Worm (Caenorhabditis elegans) whole organism, L4 larva: ENCODE data around the gene gid-7.

Experiments
- F44E2.7 ChIP-seq: fragments of 200-800 bp; sonication (Bioruptor generic); IDR thresholded peaks from 2 replicates; pipeline ENCODE4 v2.1.2; 2022; ENCODE audit warnings: missing genetic modification characterization, missing compliant biosample characterization
- Y48G9A.11 ChIP-seq: fragments of 200-800 bp; sonication (Bioruptor generic); IDR thresholded peaks from 2 replicates; pipeline ENCODE4 v1.3.6; 2022; ENCODE audit warnings: missing genetic modification reagents, missing genetic modification characterization, missing compliant biosample characterization
- Y75B8A.6 ChIP-seq: fragments of 200-800 bp; sonication (Bioruptor generic); IDR thresholded peaks from 2 replicates; pipeline ENCODE4 v1.3.6; 2022; ENCODE audit warnings: missing genetic modification reagents, missing genetic modification characterization, missing compliant biosample characterization
- aha-1 ChIP-seq: fragments of 150-350 bp; peaks from one replicate; lab custom pipeline; 2014; ENCODE audit warnings: missing biosample characterization, missing genetic modification characterization
- aly-2 ChIP-seq: sonication (generic microtip); optimal IDR thresholded peaks from 2 replicates; lab custom pipeline; 2018; ENCODE audit warnings: missing biosample characterization, missing genetic modification characterization
- attf-4 ChIP-seq: sonication (generic microtip); optimal IDR thresholded peaks from 3 replicates; lab custom pipeline; 2017; ENCODE audit warnings: missing biosample characterization, missing genetic modification characterization
- ceh-32 ChIP-seq: sonication (generic microtip); optimal IDR thresholded peaks from 2 replicates; lab custom pipeline; 2016; ENCODE audit warnings: mild to moderate bottlenecking, missing genetic modification characterization, missing compliant biosample characterization; ENCODE audit not compliant: poor library complexity
- ceh-44 ChIP-seq: fragments of 200-800 bp; sonication (Bioruptor generic); IDR thresholded peaks from 2 replicates; pipeline ENCODE4 v1.3.6; 2022; ENCODE audit warnings: missing genetic modification reagents, missing genetic modification characterization, missing compliant biosample characterization
- ceh-62 ChIP-seq: sonication (generic microtip); optimal IDR thresholded peaks from 2 replicates; lab custom pipeline; 2017; ENCODE audit warnings: missing biosample characterization, missing genetic modification characterization
- daf-16 ChIP-seq, 3 experiments: sonication (generic microtip); optimal IDR thresholded peaks; 2 replicates each; lab custom pipeline; 2016 to 2017; ENCODE audit warnings: missing genetic modification characterization in 3 of 3, missing genetic modification reagents in 3 of 3, mild to moderate bottlenecking in 2 of 3, missing compliant biosample characterization in 2 of 3, missing biosample characterization in 1 of 3, moderate library complexity in 1 of 3
- dmd-6 ChIP-seq: fragments of 200-800 bp; sonication (Bioruptor generic); IDR thresholded peaks from 2 replicates; pipeline ENCODE4 v1.3.6; 2022; ENCODE audit warnings: missing genetic modification reagents, missing genetic modification characterization, missing compliant biosample characterization
- dpl-1 ChIP-seq: fragments of 150-350 bp; optimal IDR thresholded peaks from 2 replicates; lab custom pipeline; 2014; ENCODE audit warnings: missing biosample characterization, missing genetic modification reagents, missing genetic modification characterization
- dve-1 ChIP-seq: sonication (generic microtip); optimal IDR thresholded peaks from 2 replicates; lab custom pipeline; 2017; ENCODE audit warnings: antibody characterized with exemption, mild to moderate bottlenecking, missing genetic modification characterization, missing compliant biosample characterization; ENCODE audit not compliant: insufficient read depth
- fkh-10 ChIP-seq: fragments of 150-350 bp; optimal IDR thresholded peaks from 2 replicates; lab custom pipeline; 2014; ENCODE audit warnings: missing biosample characterization, missing genetic modification reagents, missing genetic modification characterization
- hif-1 ChIP-seq, 2 experiments: sonication (generic microtip); optimal IDR thresholded peaks; 2 replicates each; lab custom pipeline; 2016 to 2017; ENCODE audit warnings: missing compliant biosample characterization in 2 of 2, missing genetic modification characterization in 2 of 2, missing genetic modification reagents in 2 of 2, missing genotype in 2 of 2, mild to moderate bottlenecking in 1 of 2
- hlh-11 ChIP-seq: fragments of 200-800 bp; sonication (Bioruptor generic); optimal IDR thresholded peaks from 2 replicates; lab custom pipeline; 2018; ENCODE audit warnings: mild to moderate bottlenecking, missing genetic modification characterization, missing compliant biosample characterization
- hlh-30 ChIP-seq: sonication (generic microtip); optimal IDR thresholded peaks from 2 replicates; lab custom pipeline; 2017; ENCODE audit warnings: antibody characterized with exemption, mild to moderate bottlenecking, missing genetic modification characterization, missing compliant biosample characterization; ENCODE audit not compliant: insufficient read depth
- lin-1 ChIP-seq: fragments of 200-800 bp; sonication (Bioruptor generic); IDR thresholded peaks from 2 replicates; pipeline ENCODE4 v1.3.6; 2022; ENCODE audit warnings: missing genetic modification reagents, missing genetic modification characterization, missing compliant biosample characterization
- lin-13 ChIP-seq: fragments of 150-350 bp; optimal IDR thresholded peaks from 2 replicates; lab custom pipeline; 2014; ENCODE audit warnings: missing biosample characterization, missing genetic modification reagents, missing genetic modification characterization
- lin-38 ChIP-seq: fragments of 200-800 bp; sonication (Bioruptor generic); IDR thresholded peaks from 2 replicates; pipeline ENCODE4 v1.3.6; 2022; ENCODE audit warnings: missing genetic modification reagents, missing genetic modification characterization, missing compliant biosample characterization
- lin-39 ChIP-seq: fragments of 150-350 bp; optimal IDR thresholded peaks from 2 replicates; lab custom pipeline; 2014; ENCODE audit warnings: missing biosample characterization, missing genetic modification reagents, missing genetic modification characterization
- madf-5 ChIP-seq, 2 experiments: fragments of 200-800 bp; sonication (Bioruptor generic); IDR thresholded peaks; 2 replicates each; pipeline ENCODE4 v1.3.6; 2022; ENCODE audit warnings: missing compliant biosample characterization in 2 of 2, missing genetic modification characterization in 2 of 2
- mxl-2 ChIP-seq: fragments of 200-800 bp; sonication (Bioruptor generic); conservative IDR thresholded peaks from 2 replicates; pipeline ENCODE4 v1.3.6; 2022; ENCODE audit warnings: missing genetic modification reagents, missing genetic modification characterization, missing compliant biosample characterization
- mxl-3 ChIP-seq: fragments of 200-800 bp; sonication (Bioruptor generic); optimal IDR thresholded peaks from 2 replicates; lab custom pipeline; 2018; ENCODE audit warnings: mild to moderate bottlenecking, missing genetic modification characterization, missing compliant biosample characterization
- nhr-11 ChIP-seq: fragments of 150-350 bp; optimal IDR thresholded peaks from 2 replicates; lab custom pipeline; 2014; ENCODE audit warnings: missing biosample characterization, missing genetic modification characterization
- nhr-111 ChIP-seq: fragments of 200-800 bp; sonication (Bioruptor generic); optimal IDR thresholded peaks from 2 replicates; lab custom pipeline; 2018; ENCODE audit warnings: mild to moderate bottlenecking, missing genetic modification characterization, missing compliant biosample characterization
- nhr-25 ChIP-seq: sonication (generic microtip); optimal IDR thresholded peaks from 2 replicates; lab custom pipeline; 2017; ENCODE audit warnings: missing genetic modification characterization, mild to moderate bottlenecking, missing compliant biosample characterization, antibody characterized with exemption, moderate library complexity, borderline replicate concordance; ENCODE audit not compliant: insufficient read depth
- nhr-48 ChIP-seq: sonication (generic microtip); optimal IDR thresholded peaks from 2 replicates; lab custom pipeline; 2016; ENCODE audit warnings: mild to moderate bottlenecking, missing genetic modification characterization, missing compliant biosample characterization
- php-3 ChIP-seq: fragments of 200-800 bp; sonication (Bioruptor generic); IDR thresholded peaks from 2 replicates; pipeline ENCODE4 v1.3.6; 2022; ENCODE audit warnings: missing genetic modification reagents, missing genetic modification characterization, missing compliant biosample characterization
- pqm-1 ChIP-seq: sonication (generic microtip); optimal IDR thresholded peaks from 2 replicates; lab custom pipeline; 2017; ENCODE audit warnings: missing biosample characterization, missing genetic modification characterization
- saeg-2 ChIP-seq: fragments of 200-800 bp; sonication (Bioruptor generic); IDR thresholded peaks from 2 replicates; pipeline ENCODE4 v1.3.6; 2022; ENCODE audit warnings: missing genetic modification reagents, missing genetic modification characterization, missing compliant biosample characterization
- set-16 ChIP-seq: fragments of 200-800 bp; sonication (Bioruptor generic); IDR thresholded peaks from 2 replicates; pipeline ENCODE4 v1.3.6; 2022; ENCODE audit warnings: missing genetic modification reagents, missing genetic modification characterization, missing compliant biosample characterization
- spr-3 ChIP-seq: fragments of 200-800 bp; sonication (Bioruptor generic); optimal IDR thresholded peaks from 2 replicates; lab custom pipeline; 2018; ENCODE audit warnings: mild to moderate bottlenecking, missing genetic modification characterization, missing compliant biosample characterization
- tag-97 ChIP-seq: fragments of 200-800 bp; sonication (Bioruptor generic); IDR thresholded peaks from 2 replicates; pipeline ENCODE4 v1.3.6; 2022; ENCODE audit warnings: missing genetic modification characterization, missing compliant biosample characterization
- tra-1 ChIP-seq: fragments of 200-800 bp; sonication (Bioruptor generic); IDR thresholded peaks from 2 replicates; pipeline ENCODE4 v1.3.6; 2022; ENCODE audit warnings: missing genetic modification reagents, missing genetic modification characterization, missing compliant biosample characterization
- unc-130 ChIP-seq: sonication (generic microtip); optimal IDR thresholded peaks from 2 replicates; lab custom pipeline; 2016; ENCODE audit warnings: missing genetic modification reagents, missing genetic modification characterization, missing compliant biosample characterization
- zag-1 ChIP-seq: fragments of 150-350 bp; optimal IDR thresholded peaks from 2 replicates; lab custom pipeline; 2014; ENCODE audit warnings: missing biosample characterization, missing genetic modification characterization
- zfp-3 ChIP-seq: fragments of 200-800 bp; sonication (Bioruptor generic); conservative IDR thresholded peaks from 2 replicates; pipeline ENCODE4 v1.3.6; 2022; ENCODE audit warnings: missing genetic modification reagents, missing genetic modification characterization, missing compliant biosample characterization
- zip-11 ChIP-seq: fragments of 200-800 bp; sonication (Bioruptor generic); IDR thresholded peaks from 2 replicates; pipeline ENCODE4 v1.3.6; 2022; ENCODE audit warnings: missing genetic modification characterization, missing compliant biosample characterization

Gene gid-7

DNA sequence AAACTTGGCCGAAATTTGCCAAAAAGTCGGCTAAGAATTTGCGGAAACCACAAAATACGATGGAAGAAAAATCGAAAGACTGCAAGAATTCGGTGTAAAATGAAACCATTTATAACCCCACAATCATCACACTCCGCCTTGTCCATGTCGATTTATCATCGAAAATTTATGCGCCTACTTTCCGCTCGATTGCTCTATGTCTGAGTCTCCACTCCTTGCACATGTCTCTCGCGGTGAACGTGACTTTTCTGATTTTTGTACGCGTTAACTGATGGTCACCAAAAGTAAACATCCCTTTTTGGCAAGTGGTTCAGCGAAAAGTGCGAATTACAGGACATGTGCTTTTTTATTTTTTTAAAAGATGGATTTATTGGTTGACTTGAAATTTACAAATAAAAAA lies 20.1 kb upstream of the gid-7 start (continued):
- TF ChIP-seq dve-1 (tag; lab: Kevin White, UChicago) (peak; percentile 77), zip-11 (GFP tag; lab: Robert Waterston, UW) (no peak), tag-97 (GFP tag; lab: Robert Waterston, UW) (no peak), lin-39 (tag; lab: Kevin White, UChicago) (no peak), spr-3 (GFP tag; lab: Kevin White, UChicago) (no peak), lin-13 (no peak)

DNA sequence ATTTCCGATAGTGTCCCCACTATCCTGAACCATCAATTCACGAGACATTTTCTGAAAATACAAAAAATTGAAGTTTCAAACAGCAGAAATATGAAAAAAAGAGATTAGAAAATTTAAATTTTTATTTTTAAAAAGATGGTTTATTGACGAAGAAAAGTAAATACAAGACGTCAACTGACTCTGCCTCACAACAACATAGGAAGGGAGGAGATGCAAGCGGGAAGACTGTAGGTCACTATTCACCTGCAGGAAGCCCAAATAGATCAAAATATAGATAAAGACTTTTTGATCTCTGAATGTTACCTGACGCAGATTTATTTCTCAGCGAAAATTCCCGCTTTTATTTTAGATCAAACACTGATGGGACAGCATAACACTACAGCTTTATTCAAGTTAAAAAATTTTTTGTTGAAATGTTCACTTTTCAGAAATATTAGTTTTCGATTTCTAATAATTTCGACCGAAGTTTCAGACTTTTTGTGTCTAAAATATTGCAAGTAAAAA lies 19.3 kb upstream of the gid-7 start, which contains the start of gene cysl-3:
Gene cysl-3, minus strand, starts transcription at position 51 of the 504 bp plus-strand sequence.
- TF ChIP-seq daf-16 (GFP tag; optimal IDR thresholded peaks at IDR 0.05; lab: Kevin White, UChicago): no peak
- TF ChIP-seq daf-16 (tag; optimal IDR thresholded peaks at IDR 0.05; lab: Kevin White, UChicago): peak; percentile 29
- no peak for TF ChIP-seq hlh-30 (tag; lab: Kevin White, UChicago)
- TF ChIP-seq, all 104 proteins: peak for 1

DNA sequence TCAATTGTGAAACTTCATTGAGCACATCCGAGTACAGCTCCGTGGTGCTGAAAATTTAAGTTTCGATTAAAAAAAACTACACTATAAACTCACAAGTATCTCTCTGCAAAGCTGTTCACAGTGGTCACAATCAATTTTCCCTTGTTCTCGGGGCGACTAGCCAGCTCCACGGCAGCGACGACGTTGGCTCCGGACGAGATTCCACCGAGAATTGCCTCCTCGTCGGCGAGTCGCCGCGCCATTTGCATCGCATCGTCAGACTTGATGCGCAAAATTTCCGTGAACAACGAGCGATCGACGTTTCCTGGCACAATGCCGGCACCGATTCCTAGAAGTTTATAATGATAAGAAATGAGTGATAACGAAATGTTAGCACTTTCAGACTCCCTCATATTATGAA lies 17.8 kb upstream of the gid-7 start:
- TF ChIP-seq mxl-2 (GFP tag; lab: Robert Waterston, UW) (no peak), daf-16 (GFP tag; optimal IDR thresholded peaks at IDR 0.05; lab: Kevin White, UChicago) (no peak), daf-16 (tag; optimal IDR thresholded peaks at IDR 0.05; lab: Kevin White, UChicago) (peak; percentile 20), ceh-44 (GFP tag; lab: Robert Waterston, UW) (no peak), Y48G9A.11 (GFP tag; lab: Robert Waterston, UW) (0 out of 2 replicates have a peak, but pooled peaks have one; percentile 5), set-16 (peak; percentile 70), php-3 (GFP tag; lab: Robert Waterston, UW) (0 out of 2 replicates have a peak, but pooled peaks have one; percentile 32), aha-1 (tag; lab: Kevin White, UChicago) (peak; percentile 34), hif-1 (tag; optimal IDR thresholded peaks at IDR 0.05; lab: Kevin White, UChicago) (peak in 1 of 2 experiments; percentile 17), dmd-6 (GFP tag; lab: Robert Waterston, UW) (peak; percentile 18; the same call in 1 of the 2 replicates)

DNA sequence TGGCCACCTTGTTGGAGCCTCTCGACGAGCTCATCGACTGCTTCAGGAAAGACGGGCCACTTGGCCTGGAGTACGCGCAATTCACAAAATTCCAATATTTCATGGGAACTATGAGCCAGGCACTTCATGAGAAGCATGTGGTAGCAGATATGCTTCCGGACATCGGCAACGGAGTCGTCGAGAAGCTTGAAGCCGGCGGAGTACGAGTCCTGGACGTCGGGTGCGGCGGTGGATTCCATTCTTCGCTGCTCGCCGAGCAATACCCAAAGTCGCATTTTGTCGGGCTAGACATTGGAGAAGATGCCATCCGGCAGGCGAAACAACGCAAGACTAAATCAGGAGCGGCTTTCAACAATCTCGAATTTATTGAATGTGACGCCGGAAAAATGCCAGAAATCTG lies 16.7 kb upstream of the gid-7 start:
- TF ChIP-seq dpl-1 (GFP tag; lab: Kevin White, UChicago) (no peak), ceh-32 (tag; lab: Kevin White, UChicago) (no peak), mxl-3 (no peak), set-16 (peak; percentile 63; the same call in 1 of the 2 replicates), madf-5 (GFP tag; IDR thresholded peaks at IDR 0.05; lab: Robert Waterston, UW) (no peak)

DNA sequence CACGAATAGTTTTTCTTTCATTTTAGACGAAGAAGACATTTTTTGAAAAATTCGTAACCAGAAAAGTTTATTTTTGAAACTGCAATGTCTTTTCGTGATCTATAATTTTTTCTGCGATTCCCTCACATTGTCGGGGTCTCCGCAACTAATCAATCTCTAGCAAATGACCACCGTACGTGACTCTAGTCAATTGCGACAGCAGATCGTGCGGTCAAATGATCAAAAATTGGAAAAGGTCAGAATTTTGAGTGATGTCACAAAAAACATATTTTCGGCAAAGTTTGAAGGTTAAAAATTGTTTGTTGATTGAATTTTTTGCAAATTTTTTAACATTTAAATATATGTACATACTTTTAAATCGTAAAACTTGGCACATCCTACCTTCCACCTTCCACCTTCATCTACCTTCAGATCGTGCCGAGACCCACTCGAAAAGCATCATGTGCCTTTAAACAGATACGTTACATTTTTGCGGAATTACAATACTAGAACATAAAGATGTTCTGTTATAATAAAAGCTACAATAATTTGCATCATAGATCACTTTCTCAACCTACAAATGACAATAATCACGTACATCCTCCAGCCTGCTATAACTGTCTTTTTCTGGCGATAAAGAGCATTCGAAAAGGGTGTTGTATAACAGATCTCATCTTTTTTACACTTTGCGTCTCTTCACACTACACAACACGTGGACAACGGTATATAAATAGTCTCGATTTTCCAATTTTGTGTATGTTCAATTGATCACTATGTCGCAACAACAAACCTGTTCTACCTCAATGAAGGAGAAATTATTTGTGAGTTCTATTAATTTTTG lies 14.8 kb upstream of the gid-7 start, which contains the start of the genes R08E5.1 and rips-1:
Gene R08E5.1, minus strand, starts transcription at position 82 of the 820 bp plus-strand sequence.
Gene rips-1, plus strand, starts transcription at position 585 of the 820 bp plus-strand sequence.
- no peak for TF ChIP-seq tra-1
- no peak for TF ChIP-seq lin-1
- no peak for TF ChIP-seq zfp-3 (GFP tag; lab: Robert Waterston, UW)
- no peak for TF ChIP-seq attf-4 (tag; lab: Kevin White, UChicago)
- TF ChIP-seq fkh-10: no peak
- no peak for TF ChIP-seq lin-39 (tag; lab: Kevin White, UChicago)
- TF ChIP-seq aha-1 (tag; lab: Kevin White, UChicago): peak; percentile 98
- no peak for TF ChIP-seq Y48G9A.11 (GFP tag; lab: Robert Waterston, UW)
- TF ChIP-seq ceh-62 (tag; lab: Kevin White, UChicago): no peak
- TF ChIP-seq F44E2.7 (GFP tag; lab: Robert Waterston, UW): no peak
- no peak for TF ChIP-seq pqm-1
- no peak for TF ChIP-seq dve-1 (tag; lab: Kevin White, UChicago)
- TF ChIP-seq lin-13: no peak
- no peak for TF ChIP-seq aly-2 (tag; lab: Kevin White, UChicago)
- TF ChIP-seq unc-130 (GFP tag; lab: Kevin White, UChicago): no peak
- no peak for TF ChIP-seq Y75B8A.6 (GFP tag; lab: Robert Waterston, UW)
- TF ChIP-seq nhr-25 (tag; lab: Kevin White, UChicago): no peak
- no peak for TF ChIP-seq zag-1
- peak; percentile 14 for TF ChIP-seq hlh-11
- TF ChIP-seq dmd-6 (GFP tag; lab: Robert Waterston, UW): peak; percentile 35
- TF ChIP-seq nhr-11 (tag; lab: Kevin White, UChicago): no peak
- TF ChIP-seq nhr-48 (tag; lab: Kevin White, UChicago): peak; percentile 27
- no peak for TF ChIP-seq nhr-111 (GFP tag; lab: Kevin White, UChicago)
- TF ChIP-seq lin-38 (GFP tag; lab: Robert Waterston, UW): no peak
- TF ChIP-seq saeg-2 (GFP tag; lab: Robert Waterston, UW): no peak
